Worm (Caenorhabditis elegans): ENCODE results near the gene frpr-21.

The frpr-21 gene

DNA sequence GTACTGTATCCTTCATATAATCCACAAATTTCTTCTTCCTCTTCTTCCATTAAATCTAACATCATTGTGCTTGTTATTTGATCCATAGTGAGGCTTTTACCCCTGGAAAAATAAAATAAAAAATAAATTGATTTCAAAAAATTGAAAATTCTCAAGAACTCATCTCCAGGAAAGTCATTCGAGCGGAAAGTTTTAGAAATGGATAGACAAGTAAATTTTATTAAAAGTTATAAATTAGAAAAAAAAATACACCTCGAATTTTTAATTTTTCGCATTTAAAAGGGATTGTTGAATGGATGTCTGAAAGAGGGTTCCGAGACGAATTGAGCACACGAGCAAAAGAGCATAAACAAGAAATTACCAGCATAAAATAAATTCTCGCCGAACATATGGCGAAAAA lies at the start of gene frpr-21:
TSS of gene frpr-21 (minus strand) at position 101 of the 400 bp plus-strand sequence.
- TF ChIP-seq dao-5 (tag; optimal IDR thresholded peaks at IDR 0.05) (no peak), W03F9.2 (tag; optimal IDR thresholded peaks at IDR 0.05) (no peak), him-1 (tag; optimal IDR thresholded peaks at IDR 0.05) (no peak)

DNA sequence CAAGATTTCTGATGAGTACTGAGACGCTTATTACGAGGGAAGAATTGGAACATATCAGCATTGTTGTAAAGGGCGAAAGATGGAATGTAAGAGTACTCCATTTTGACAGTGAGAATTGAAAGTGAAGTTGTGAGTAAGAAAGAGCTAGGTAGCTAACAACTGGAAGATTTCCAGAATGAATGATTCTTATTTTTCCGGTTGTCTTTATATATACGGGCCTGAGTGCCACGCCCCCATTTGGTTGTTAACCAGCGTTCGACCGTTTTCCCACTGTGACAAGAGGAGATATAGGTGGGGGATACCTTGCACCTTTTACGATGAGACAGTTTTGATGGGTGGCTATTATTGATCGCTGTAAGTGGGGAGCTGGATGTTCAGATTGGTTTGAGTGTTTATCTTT lies 49.4 kb upstream of the frpr-21 start, which contains the start of gene ZK666.1:
TSS of gene ZK666.1 (minus strand) at position 101 of the 400 bp plus-strand sequence.
- no peak for TF ChIP-seq him-1 (tag; optimal IDR thresholded peaks at IDR 0.05)
- TF ChIP-seq W03F9.2 (tag; optimal IDR thresholded peaks at IDR 0.05): no peak
- TF ChIP-seq dao-5 (tag; optimal IDR thresholded peaks at IDR 0.05): no peak

DNA sequence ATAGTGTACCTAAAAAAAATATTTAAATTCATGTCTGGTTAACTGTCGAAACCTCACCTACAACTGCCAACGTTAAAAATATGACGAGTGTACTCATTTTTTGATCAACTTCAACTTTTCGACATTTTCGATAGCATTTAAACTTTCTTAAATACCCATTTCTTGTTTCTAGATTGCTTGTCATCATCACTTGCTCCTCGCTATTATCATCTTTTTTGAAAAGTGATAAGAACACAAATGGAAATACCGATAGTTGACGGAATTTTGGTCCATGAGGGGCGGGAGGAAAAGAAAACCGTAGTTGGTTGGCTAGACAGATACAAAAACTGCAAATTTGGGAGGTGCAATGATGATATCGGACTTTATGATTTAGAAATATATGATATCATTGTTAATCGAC lies 48.3 kb upstream of the frpr-21 start, which contains the start of gene clec-143:
TSS of gene clec-143 (minus strand) at position 139 of the 400 bp plus-strand sequence.
- no peak for TF ChIP-seq W03F9.2 (tag; optimal IDR thresholded peaks at IDR 0.05)
- TF ChIP-seq dao-5 (tag; optimal IDR thresholded peaks at IDR 0.05): no peak
- TF ChIP-seq him-1 (tag; optimal IDR thresholded peaks at IDR 0.05): no peak

DNA sequence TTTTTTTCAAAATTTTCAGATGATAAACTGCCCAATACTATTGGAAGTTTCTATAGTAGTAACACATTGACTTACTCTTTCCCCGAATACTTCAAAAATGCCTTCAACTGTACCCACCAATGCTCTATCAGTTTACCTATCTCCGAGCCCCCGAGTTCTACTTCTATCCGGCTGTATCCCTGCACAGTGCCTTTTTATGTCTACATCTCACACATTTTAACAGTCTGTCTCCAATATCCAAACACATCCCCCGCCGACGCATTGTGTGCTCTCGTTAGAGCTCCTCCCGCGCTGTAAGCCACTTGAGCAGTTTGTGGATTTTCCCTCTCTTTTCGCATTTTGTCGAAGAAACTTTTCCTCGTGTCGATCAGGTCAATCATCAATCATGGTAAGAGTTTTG lies 44.7 kb upstream of the frpr-21 start, which contains the start of gene tnc-2:
TSS of gene tnc-2 (plus strand) at position 301 of the 400 bp plus-strand sequence.
- TF ChIP-seq W03F9.2 (tag; optimal IDR thresholded peaks at IDR 0.05): no peak
- TF ChIP-seq him-1 (tag; optimal IDR thresholded peaks at IDR 0.05): no peak
- TF ChIP-seq dao-5 (tag; optimal IDR thresholded peaks at IDR 0.05): no peak

DNA sequence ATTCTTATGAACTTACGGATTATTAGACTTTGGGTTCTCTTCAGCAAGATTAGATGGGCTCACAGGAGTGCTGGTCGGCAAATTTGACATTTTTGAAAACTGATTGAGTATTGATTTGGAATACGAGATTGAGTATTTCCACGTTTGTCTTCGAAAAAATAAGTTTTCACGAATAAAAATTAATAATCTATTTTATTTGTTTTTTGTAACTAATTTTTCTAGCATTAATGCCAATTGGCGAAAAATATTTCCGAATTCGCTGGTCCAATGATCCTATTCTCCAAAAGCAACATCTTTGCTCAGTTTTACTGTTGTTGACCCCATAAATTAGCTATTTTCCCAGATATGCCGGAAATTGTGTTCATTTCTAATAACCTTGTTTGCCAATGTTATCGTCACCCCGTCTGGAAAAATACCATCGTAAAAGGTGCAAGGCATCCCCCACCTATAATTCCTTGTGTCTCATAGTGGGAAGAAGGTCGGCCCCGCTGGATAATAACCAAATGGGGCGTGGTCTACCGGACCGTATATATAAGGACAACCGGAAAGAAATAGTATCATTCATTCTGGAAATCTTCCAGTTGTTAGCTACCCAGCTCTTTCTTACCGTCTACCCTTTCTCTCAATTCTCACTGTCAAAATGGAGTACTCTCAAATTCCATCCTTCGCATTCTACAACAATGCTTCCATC lies 42.5 kb upstream of the frpr-21 start, which contains the start of the genes ZK673.6 and sdz-37:
TSS of gene ZK673.6 (minus strand) at position 101 of the 691 bp plus-strand sequence.
TSS of gene sdz-37 (plus strand) at position 641 of the 691 bp plus-strand sequence.
- TF ChIP-seq him-1 (tag; optimal IDR thresholded peaks at IDR 0.05) (no peak), dao-5 (tag; optimal IDR thresholded peaks at IDR 0.05) (no peak)

DNA sequence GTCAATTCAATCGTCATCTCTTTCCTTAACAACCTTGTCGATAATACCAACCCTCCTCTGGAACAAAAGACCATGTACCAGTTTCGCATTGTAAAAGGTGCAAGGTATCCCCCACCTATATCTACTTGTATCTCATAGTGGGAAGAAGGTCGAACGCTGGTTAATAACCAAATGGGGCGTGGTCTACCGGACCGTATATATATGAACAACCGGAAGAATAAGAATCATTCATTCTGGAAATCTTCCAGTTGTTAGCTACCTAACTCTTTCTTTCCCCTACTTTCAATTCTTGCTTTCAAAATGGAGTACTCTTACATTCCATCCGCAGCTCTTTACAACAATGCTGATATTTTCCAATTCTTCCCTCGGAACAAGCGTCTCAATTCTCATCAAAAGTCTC lies 39.4 kb upstream of the frpr-21 start, which contains the start of gene ZK673.5:
TSS of gene ZK673.5 (plus strand) at position 301 of the 400 bp plus-strand sequence.
- TF ChIP-seq him-1 (tag; optimal IDR thresholded peaks at IDR 0.05) (no peak), W03F9.2 (tag; optimal IDR thresholded peaks at IDR 0.05) (no peak), dao-5 (tag; optimal IDR thresholded peaks at IDR 0.05) (no peak)

DNA sequence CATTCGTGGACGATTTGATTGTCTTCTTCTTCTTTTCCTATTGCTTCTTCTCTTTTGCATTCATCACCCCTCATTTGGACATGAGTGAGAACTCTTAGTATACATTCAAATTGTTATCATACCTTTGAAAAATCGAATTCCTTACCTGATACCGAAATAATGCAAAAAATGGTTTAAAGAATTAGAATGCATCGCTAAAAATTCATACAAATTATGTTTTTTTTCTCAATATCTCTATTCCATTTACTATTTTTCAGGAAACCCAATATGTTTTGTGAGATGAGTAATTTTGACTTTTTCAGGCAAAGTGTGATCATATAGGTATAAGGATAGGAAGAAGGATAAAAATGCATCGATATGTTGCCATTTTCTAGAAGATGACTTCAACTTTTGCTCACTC lies 35.1 kb upstream of the frpr-21 start, which contains the start of gene ZK673.11:
TSS of gene ZK673.11 (plus strand) at position 301 of the 400 bp plus-strand sequence.
- TF ChIP-seq W03F9.2 (tag; optimal IDR thresholded peaks at IDR 0.05): no peak
- TF ChIP-seq dao-5 (tag; optimal IDR thresholded peaks at IDR 0.05): no peak
- TF ChIP-seq him-1 (tag; optimal IDR thresholded peaks at IDR 0.05): no peak

DNA sequence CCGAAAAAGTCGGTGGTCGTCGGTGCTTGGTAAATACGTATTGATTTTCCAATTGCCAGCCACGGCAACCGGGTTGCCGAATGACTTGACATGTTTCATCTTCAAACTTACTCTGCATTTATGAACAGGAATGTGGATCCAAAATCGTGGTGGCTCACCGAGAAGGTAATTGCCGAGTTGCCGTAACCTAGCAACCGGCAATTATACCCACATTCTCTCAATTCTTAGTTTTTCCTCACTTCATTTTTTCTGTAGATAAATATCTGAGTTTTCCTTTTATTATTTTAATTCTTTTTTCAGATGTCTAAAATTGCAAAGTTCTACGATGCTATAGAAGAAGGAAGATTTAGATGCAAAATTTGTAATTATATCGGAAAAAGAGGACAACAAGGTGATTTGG lies 30.8 kb upstream of the frpr-21 start, which contains the start of gene ZK673.4:
TSS of gene ZK673.4 (plus strand) at position 301 of the 400 bp plus-strand sequence.
- TF ChIP-seq him-1 (tag; optimal IDR thresholded peaks at IDR 0.05) (no peak), W03F9.2 (tag; optimal IDR thresholded peaks at IDR 0.05) (no peak), dao-5 (tag; optimal IDR thresholded peaks at IDR 0.05) (no peak)

DNA sequence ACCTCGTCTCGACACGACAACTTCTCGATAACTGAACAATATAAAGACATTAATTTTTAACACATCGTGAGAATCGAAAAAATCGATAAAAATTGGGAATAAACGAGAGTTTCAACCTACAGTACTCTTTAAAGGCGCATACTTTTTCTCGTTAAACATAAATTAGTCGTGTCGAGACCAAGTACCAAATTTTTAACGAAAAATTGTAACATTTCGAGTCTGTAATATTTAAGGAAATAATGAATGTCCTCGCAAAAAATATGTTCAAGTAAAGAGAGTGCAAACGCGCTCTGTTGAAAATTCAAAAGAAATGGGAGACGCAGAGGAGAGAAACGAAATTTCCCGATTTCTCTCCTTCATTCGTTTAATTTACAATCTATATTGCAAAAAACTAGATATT lies 28.5 kb upstream of the frpr-21 start:
- no peak for TF ChIP-seq W03F9.2 (tag; optimal IDR thresholded peaks at IDR 0.05)
- no peak for TF ChIP-seq him-1 (tag; optimal IDR thresholded peaks at IDR 0.05)
- TF ChIP-seq dao-5 (tag; optimal IDR thresholded peaks at IDR 0.05): no peak

DNA sequence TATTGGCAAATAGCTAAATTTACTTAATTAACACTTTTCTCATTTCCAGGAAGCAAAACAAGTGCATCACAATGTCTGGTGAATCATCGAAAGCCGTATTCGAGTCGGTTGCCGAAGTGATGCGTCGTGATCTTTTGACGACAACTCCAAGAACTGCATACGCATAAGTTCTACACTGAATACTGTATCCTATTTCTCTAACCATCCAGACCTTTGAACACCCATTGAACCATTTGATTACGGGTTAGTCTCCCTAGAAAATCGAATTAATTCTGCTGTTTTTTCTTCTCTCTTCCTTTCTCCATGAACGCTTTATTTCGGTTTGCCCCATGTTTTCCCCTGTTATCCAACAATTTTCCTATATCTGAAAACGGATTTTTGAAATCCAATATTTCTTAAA lies 27.9 kb upstream of the frpr-21 start, which contains the start of gene lin-56:
TSS of gene lin-56 (plus strand) at position 301 of the 400 bp plus-strand sequence.
- TF ChIP-seq dao-5 (tag; optimal IDR thresholded peaks at IDR 0.05): no peak
- no peak for TF ChIP-seq him-1 (tag; optimal IDR thresholded peaks at IDR 0.05)
- no peak for TF ChIP-seq W03F9.2 (tag; optimal IDR thresholded peaks at IDR 0.05)

DNA sequence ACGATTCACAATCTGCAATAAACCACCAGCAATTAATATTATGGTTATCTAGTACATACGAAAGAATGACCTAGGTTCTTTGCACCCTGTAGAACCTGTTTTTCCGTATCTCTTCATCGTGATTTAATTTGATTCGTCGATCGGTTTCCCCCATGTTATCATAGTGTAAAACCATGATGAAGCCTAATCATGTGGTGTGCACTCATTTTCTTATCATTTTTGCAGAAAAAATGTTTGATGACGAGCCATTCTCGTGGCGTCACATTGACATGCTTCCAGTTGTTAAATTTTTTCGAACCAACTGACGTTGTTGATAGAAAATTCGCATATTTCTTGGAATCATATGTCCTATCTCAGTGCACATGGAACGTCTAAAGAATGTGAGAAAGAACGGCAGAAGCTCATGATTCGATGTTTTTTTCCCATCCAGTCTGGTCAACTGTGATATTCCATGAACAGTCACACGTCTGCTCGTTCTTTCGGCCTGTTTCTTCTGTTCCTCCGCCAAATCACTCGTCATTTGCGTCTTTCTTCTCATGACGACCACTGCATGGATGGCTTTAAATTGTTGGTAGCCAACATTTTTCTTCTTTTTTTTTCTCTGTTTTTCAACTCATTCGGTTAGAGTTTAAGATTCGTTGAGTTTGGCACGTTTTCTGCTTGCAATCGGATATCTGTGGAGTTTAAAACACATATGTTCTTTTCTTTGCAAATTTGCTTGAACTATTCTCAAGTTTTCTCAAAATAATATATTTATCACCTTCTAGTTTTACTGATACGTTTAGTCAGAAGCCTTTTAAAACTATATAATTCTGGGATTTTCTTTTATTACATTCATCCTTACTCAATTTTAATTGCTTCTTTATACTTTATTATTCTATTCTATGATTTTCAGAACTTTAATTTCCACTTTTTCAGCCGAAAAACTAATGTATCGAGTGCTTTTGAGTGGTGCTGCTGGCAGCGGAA lies 25.8 kb upstream of the frpr-21 start, which contains the start of gene ZK673.2:
TSS of gene ZK673.2 (plus strand) at position 919 of the 969 bp plus-strand sequence.
- TF ChIP-seq W03F9.2 (tag; optimal IDR thresholded peaks at IDR 0.05): no peak

DNA sequence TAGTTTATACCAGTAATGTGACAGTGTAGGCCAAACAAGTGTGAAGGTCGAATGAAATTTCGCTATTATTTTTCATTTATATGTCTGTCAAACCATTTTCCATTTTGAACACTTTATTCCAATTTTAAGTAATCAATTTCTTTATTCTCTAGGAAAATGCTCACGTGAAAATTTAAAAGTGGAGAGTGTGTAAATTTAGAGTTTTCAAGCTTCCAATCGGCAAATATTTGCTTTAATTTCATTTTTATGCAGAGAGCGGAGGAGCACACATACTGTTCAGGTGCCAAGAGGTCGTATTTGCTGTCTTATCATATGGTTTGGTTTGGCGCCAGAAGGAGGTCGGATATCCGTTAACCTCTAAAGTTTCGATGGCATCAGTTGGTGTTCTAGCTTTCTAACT lies 25.0 kb upstream of the frpr-21 start:
- no peak for TF ChIP-seq him-1 (tag; optimal IDR thresholded peaks at IDR 0.05)
- no peak for TF ChIP-seq W03F9.2 (tag; optimal IDR thresholded peaks at IDR 0.05)
- no peak for TF ChIP-seq dao-5 (tag; optimal IDR thresholded peaks at IDR 0.05)

DNA sequence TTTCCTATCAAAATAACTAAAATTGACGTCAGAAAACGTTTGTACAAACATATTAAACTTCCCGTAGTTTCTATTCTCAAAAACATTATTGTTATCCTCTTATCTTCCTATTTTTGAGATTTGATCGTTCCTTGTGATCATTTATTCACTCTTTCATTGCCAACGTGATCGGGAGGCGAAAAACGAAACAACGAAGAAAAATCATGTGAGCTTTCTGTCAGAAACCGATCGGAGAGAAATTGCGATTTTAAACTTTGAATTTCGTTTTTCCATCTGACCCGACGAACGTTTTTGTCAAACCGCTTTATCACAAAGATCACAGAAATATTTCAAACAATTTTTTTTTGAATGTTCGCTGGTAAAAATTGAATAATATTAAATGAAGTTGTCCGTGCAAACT lies 24.5 kb upstream of the frpr-21 start:
- TF ChIP-seq W03F9.2 (tag; optimal IDR thresholded peaks at IDR 0.05) (peak; percentile 13), dao-5 (tag; optimal IDR thresholded peaks at IDR 0.05) (no peak)

Data from whole organism, L4/young adult.